Worm (Caenorhabditis elegans) whole organism, late embryonic: ENCODE measurements around the gene ZK1307.8.

Experiments used
- ama-1 ChIP-seq: fragments of 150-350 bp; optimal IDR thresholded peaks from 2 replicates; lab custom pipeline; 2014
- ceh-31 ChIP-seq: sonication (generic microtip); optimal IDR thresholded peaks from 2 replicates; lab custom pipeline; 2016; ENCODE audit warnings: missing genetic modification characterization, missing compliant biosample characterization
- ceh-6 ChIP-seq: fragments of 200-800 bp; sonication (Bioruptor generic); optimal IDR thresholded peaks from 2 replicates; lab custom pipeline; 2018; ENCODE audit warnings: mild to moderate bottlenecking, missing genetic modification characterization, missing compliant biosample characterization
- che-1 ChIP-seq: sonication (generic microtip); optimal IDR thresholded peaks from 2 replicates; lab custom pipeline; 2016; ENCODE audit warnings: mild to moderate bottlenecking, missing genetic modification characterization, missing compliant biosample characterization
- eyg-1 ChIP-seq: sonication (generic microtip); optimal IDR thresholded peaks from 2 replicates; lab custom pipeline; 2016; ENCODE audit warnings: missing genotype, missing genetic modification characterization, missing compliant biosample characterization
- fkh-10 ChIP-seq: fragments of 150-350 bp; optimal IDR thresholded peaks from 2 replicates; lab custom pipeline; 2014; ENCODE audit warnings: missing biosample characterization, missing genetic modification reagents, missing genetic modification characterization
- lin-11 ChIP-seq: fragments of 200-800 bp; sonication (Bioruptor generic); optimal IDR thresholded peaks from 2 replicates; lab custom pipeline; 2018; ENCODE audit warnings: mild to moderate bottlenecking, missing genetic modification characterization, missing compliant biosample characterization
- madf-2 ChIP-seq: sonication (generic microtip); optimal IDR thresholded peaks from 2 replicates; lab custom pipeline; 2017; ENCODE audit warnings: missing genetic modification characterization, missing compliant biosample characterization
- nhr-232 ChIP-seq: sonication (generic microtip); optimal IDR thresholded peaks from 2 replicates; lab custom pipeline; 2016; ENCODE audit warnings: missing genetic modification characterization, missing compliant biosample characterization
- pros-1 ChIP-seq: fragments of 150-350 bp; optimal IDR thresholded peaks from 2 replicates; lab custom pipeline; 2014; ENCODE audit warnings: missing biosample characterization, missing genetic modification reagents, missing genetic modification characterization
- rnt-1 ChIP-seq: sonication (generic microtip); optimal IDR thresholded peaks from 2 replicates; lab custom pipeline; 2016; ENCODE audit warnings: missing genetic modification characterization, missing compliant biosample characterization
- ttx-3 ChIP-seq: sonication (generic microtip); optimal IDR thresholded peaks from 2 replicates; lab custom pipeline; 2016; ENCODE audit warnings: missing genetic modification reagents, missing genetic modification characterization, missing compliant biosample characterization

DNA sequence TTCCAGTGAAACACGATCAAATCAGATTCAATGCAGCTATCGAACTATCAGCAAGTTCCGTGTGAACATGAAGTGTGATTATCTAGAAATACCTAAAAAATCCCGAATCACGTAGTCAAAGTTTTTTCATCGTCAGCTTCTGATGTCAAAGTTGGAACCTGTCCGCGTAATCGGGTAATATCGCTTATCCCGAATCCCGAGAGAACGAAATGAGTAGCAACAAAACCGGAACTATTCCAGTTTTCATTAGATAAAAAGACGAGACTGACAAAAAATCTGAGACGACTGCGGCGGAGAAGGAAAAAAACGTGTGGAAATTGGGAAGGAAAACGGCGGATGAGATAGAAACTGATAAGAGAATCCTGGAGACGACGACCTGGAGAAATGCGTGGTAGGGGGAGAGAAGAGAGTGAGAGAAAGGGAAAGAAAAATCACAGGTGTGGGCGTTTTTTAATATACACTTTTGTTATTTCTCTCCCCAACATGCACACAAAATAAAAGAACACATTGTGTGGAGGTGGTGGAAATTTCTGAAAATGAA, 4.3 kb upstream of the ZK1307.8 start:
- TF ChIP-seq pros-1 (no peak), ceh-6 (GFP tag; lab: Kevin White, UChicago) (no peak), rnt-1 (no peak), fkh-10 (GFP tag; lab: Kevin White, UChicago) (no peak), eyg-1 (no peak), che-1 (no peak), lin-11 (tag; lab: Kevin White, UChicago) (no peak), ttx-3 (tag; lab: Kevin White, UChicago) (no peak), nhr-232 (tag; lab: Kevin White, UChicago) (no peak), ceh-31 (tag; lab: Kevin White, UChicago) (no peak), madf-2 (tag; lab: Kevin White, UChicago) (no peak), ama-1 (lab: Kevin White, UChicago) (no peak)
